Fruit fly (Drosophila melanogaster): ENCODE results near the gene CG46270.

CG46270 gene

dm6 chr3R:10388128-10389026, 39.8 kb downstream of the CG46270 start, which contains the start of gene cwo:
Gene cwo, plus strand, starts transcription at chr3R:10388258.
- TF ChIP-seq CG8478 (optimal IDR thresholded peaks at IDR 0.05) = no peak
- TF ChIP-seq CTCF (optimal IDR thresholded peaks at IDR 0.05) = no peak

dm6 chr3R:10380025-10380424, 48.2 kb downstream of the CG46270 start:
- TF ChIP-seq CTCF (optimal IDR thresholded peaks at IDR 0.05) (no peak), CG8478 (optimal IDR thresholded peaks at IDR 0.05) (no peak)

- no peak for TF ChIP-seq CG8478 (optimal IDR thresholded peaks at IDR 0.05)
Measured at dm6 chr3R:10379409-10379808, 48.8 kb downstream of the CG46270 start.

- no peak for TF ChIP-seq CTCF (optimal IDR thresholded peaks at IDR 0.05)
- TF ChIP-seq CG8478 (optimal IDR thresholded peaks at IDR 0.05) = no peak
Measured at dm6 chr3R:10378989-10379388, 49.2 kb downstream of the CG46270 start.

All from S2 (cell line).